Fruit fly (Drosophila melanogaster): ENCODE results near the gene CG6340.

The CG6340 gene

DNA sequence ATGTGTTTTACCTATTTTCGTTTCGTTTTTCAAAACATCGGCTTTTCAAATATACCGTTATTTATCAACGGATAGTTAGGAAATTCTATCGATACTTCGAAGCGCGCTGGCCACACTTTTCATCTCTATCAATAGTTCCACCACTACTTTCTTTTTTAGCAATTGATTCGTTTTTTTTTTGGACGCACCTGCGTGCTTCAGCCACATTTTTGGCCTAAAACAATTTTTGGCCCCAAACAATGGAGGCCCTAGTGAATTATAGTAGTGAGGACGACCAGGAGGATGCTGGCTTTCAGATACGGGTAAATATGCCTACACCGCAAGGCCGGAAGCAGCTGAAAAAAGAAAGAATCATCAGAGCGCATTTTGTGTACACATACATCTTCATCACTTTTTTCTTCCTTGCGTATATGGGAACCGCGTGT lies at the start of gene CG6340:
TSS of gene CG6340 (plus strand) at position 139 of the 425 bp plus-strand sequence.
- no peak for TF ChIP-seq CG8478 (optimal IDR thresholded peaks at IDR 0.05)
- TF ChIP-seq pan (optimal IDR thresholded peaks at IDR 0.05): no peak
- no peak for TF ChIP-seq Dll (optimal IDR thresholded peaks at IDR 0.05)
- no peak for TF ChIP-seq usp (GFP tag; optimal IDR thresholded peaks at IDR 0.05)

dm6 chrX:15441245-15441644 lies 40.9 kb upstream of the CG6340 start, which contains the start of gene Cngl:
Cngl (minus strand) TSS chrX:15441252.
- TF ChIP-seq pan (optimal IDR thresholded peaks at IDR 0.05): no peak
- TF ChIP-seq Dll (optimal IDR thresholded peaks at IDR 0.05): no peak
- no peak for TF ChIP-seq EcR (GFP tag; optimal IDR thresholded peaks at IDR 0.05)
- no peak for TF ChIP-seq CG8478 (optimal IDR thresholded peaks at IDR 0.05)
- TF ChIP-seq psq (optimal IDR thresholded peaks at IDR 0.05): no peak
- TF ChIP-seq usp (GFP tag; optimal IDR thresholded peaks at IDR 0.05): no peak

DNA sequence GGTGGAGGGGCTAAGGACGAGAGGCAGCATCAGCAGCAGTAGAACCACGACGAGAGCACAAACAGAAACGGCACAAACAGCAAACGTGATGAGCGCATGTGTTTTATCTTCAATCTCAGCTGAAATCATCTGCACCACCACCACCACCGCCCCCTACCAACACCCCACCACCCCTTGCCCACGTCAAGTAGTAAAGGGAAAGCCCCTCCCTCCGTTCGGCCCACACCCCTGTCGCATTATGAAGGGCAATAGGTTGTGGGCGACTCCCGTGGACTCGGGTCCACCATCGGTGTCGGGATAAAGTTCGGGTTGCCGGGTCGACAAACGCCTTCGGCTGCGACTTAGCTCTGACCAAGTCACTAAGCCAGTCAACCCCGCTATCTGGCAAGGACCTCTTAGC lies 38.7 kb upstream of the CG6340 start:
- TF ChIP-seq pan (optimal IDR thresholded peaks at IDR 0.05) (no peak), EcR (GFP tag; optimal IDR thresholded peaks at IDR 0.05) (no peak), psq (optimal IDR thresholded peaks at IDR 0.05) (no peak), usp (GFP tag; optimal IDR thresholded peaks at IDR 0.05) (no peak), Dll (optimal IDR thresholded peaks at IDR 0.05) (no peak), CG8478 (optimal IDR thresholded peaks at IDR 0.05) (no peak)

DNA sequence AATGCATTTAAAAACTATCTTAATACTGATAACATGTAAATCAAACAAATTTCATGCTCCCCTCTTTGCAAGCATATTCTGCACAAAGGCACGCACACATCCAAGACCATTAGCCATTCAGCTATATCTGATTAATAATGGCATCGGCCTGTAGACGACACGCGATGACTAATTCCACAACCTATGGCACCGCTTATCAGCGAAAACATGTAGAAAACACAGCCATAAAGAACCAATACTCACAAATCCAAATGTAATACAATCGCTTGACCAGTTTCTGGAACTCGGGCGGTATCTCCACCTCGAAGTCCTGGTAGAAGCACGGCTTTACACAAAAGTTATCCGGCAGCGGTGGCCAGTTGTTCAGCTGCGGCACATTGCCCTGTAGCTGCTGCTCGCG lies 34.0 kb upstream of the CG6340 start:
- no peak for TF ChIP-seq usp (GFP tag; optimal IDR thresholded peaks at IDR 0.05)
- TF ChIP-seq EcR (GFP tag; optimal IDR thresholded peaks at IDR 0.05): no peak
- TF ChIP-seq Dll (optimal IDR thresholded peaks at IDR 0.05): no peak
- TF ChIP-seq psq (optimal IDR thresholded peaks at IDR 0.05): no peak
- TF ChIP-seq CG8478 (optimal IDR thresholded peaks at IDR 0.05): no peak
- no peak for TF ChIP-seq pan (optimal IDR thresholded peaks at IDR 0.05)

dm6 chrX:15448809-15449208 lies 33.4 kb upstream of the CG6340 start:
- TF ChIP-seq Dll (optimal IDR thresholded peaks at IDR 0.05): no peak
- TF ChIP-seq psq (optimal IDR thresholded peaks at IDR 0.05): no peak

DNA sequence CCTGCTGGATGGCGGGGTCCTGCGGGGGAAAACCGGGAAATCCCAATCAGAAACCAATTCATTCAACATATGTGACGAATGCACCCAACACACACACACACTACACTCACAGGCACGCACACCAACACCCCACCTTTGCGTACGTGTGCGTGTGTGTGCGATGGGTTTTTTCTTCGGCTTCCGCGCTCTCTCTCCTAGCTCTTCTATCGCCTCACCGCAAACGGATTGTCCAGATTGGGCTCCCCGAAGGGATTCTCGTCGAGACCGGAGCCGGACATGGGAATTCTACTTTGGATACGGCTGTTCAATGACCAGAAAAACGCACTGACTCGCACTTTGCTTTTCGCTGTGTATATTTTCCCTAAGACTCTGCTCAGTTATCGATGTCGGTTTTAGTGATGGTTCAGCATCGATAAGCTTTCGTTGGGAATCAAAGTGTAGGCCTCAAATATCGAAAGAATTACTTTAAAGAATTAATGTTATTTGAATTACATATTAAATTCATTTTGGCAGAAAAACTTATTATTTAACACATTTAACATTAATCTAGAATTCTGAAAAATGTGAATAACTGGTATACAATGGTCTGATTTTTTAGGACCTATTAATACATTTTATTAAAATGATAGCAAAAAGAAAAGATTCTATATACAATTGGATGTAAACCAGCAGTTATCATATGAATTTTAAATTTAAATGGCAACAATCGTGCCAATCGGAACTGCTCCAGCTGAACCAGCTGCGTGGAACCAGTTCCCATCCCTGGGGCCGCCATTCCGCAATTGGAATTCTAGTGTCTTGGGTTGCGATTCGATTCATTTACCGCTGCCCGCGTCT lies 32.5 kb upstream of the CG6340 start, which contains the start of the genes Scamp and Ahcy:
TSS of gene Scamp (minus strand) at position 394 of the 837 bp plus-strand sequence.
TSS of gene Ahcy (plus strand) at position 772 of the 837 bp plus-strand sequence.
- no peak for TF ChIP-seq usp (GFP tag; optimal IDR thresholded peaks at IDR 0.05)

DNA sequence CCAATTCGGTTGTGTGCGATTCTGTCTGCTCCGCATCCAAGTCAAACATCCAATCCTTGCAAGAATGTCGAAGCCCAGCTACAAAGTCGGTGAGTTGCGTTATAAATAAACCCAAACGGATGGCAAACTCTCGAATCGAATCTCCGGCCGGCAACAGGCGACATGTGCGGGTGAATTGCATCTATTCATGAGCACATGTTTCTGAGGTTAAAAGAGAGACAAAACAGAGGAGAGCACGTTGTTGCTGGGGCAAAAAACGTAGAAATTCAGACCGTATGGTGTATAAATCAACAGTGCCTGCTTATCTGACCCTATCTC lies 31.9 kb upstream of the CG6340 start:
- TF ChIP-seq EcR (GFP tag; optimal IDR thresholded peaks at IDR 0.05) (no peak), usp (GFP tag; optimal IDR thresholded peaks at IDR 0.05) (no peak), pan (optimal IDR thresholded peaks at IDR 0.05) (no peak), psq (optimal IDR thresholded peaks at IDR 0.05) (no peak), CG8478 (optimal IDR thresholded peaks at IDR 0.05) (no peak), Dll (optimal IDR thresholded peaks at IDR 0.05) (no peak)

DNA sequence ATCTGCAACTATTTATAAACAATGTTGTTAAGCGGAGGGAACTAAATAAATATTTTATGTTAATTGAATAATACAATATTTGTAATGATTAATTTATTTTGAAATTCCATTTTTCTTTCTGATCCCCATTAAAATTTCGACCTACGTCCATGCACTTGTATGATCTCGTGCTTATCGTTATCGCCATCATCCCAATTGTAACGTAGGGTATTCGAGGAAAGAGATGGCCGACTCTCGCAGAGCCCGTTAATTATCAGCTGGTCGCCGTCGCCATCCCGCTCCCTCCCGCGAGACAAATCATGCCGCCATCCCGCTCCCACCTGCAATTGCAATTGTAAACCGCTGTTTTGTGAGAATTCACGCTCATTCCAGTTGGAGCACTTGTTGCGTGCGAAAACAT lies 29.1 kb upstream of the CG6340 start, which contains the start of gene CG11655:
TSS of gene CG11655 (plus strand) at position 351 of the 400 bp plus-strand sequence.
- no peak for TF ChIP-seq usp (GFP tag; optimal IDR thresholded peaks at IDR 0.05)
- no peak for TF ChIP-seq CG8478 (optimal IDR thresholded peaks at IDR 0.05)
- no peak for TF ChIP-seq pan (optimal IDR thresholded peaks at IDR 0.05)
- TF ChIP-seq Dll (optimal IDR thresholded peaks at IDR 0.05): no peak
- no peak for TF ChIP-seq psq (optimal IDR thresholded peaks at IDR 0.05)
- no peak for TF ChIP-seq EcR (GFP tag; optimal IDR thresholded peaks at IDR 0.05)

- TF ChIP-seq pan (optimal IDR thresholded peaks at IDR 0.05): no peak
- no peak for TF ChIP-seq psq (optimal IDR thresholded peaks at IDR 0.05)
- TF ChIP-seq Dll (optimal IDR thresholded peaks at IDR 0.05): no peak
- TF ChIP-seq usp (GFP tag; optimal IDR thresholded peaks at IDR 0.05): no peak
- no peak for TF ChIP-seq EcR (GFP tag; optimal IDR thresholded peaks at IDR 0.05)
- TF ChIP-seq CG8478 (optimal IDR thresholded peaks at IDR 0.05): no peak
Measured at dm6 chrX:15462436-15462857, 19.7 kb upstream of the CG6340 start, which contains the start of the genes shtd, CG6294 and CG6299. shtd (minus strand) TSS chrX:15462441. CG6294 (plus strand) TSS chrX:15462722. CG6299 (plus strand) TSS chrX:15462722.

DNA sequence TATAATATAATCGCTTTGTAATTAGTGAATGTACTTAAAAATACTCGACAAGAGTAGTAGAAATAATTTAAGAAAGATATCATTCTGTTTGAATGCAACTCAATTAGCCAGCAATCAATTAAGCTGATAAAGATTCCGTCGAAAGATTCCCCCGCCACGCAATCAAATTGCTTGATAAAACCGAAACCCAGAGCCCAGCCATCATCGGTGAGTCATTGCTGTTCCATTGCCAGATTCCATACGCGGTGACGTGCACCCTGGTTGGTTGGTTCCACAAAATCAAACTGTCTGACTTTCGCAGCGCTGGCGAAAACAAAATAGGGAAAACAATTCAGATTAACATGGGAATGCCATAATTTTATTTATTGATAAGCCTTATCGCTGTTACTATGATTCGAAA lies 17.6 kb upstream of the CG6340 start:
- no peak for TF ChIP-seq CG8478 (optimal IDR thresholded peaks at IDR 0.05)
- TF ChIP-seq psq (optimal IDR thresholded peaks at IDR 0.05): no peak
- TF ChIP-seq usp (GFP tag; optimal IDR thresholded peaks at IDR 0.05): no peak
- TF ChIP-seq pan (optimal IDR thresholded peaks at IDR 0.05): no peak
- TF ChIP-seq Dll (optimal IDR thresholded peaks at IDR 0.05): no peak
- TF ChIP-seq EcR (GFP tag; optimal IDR thresholded peaks at IDR 0.05): no peak

DNA sequence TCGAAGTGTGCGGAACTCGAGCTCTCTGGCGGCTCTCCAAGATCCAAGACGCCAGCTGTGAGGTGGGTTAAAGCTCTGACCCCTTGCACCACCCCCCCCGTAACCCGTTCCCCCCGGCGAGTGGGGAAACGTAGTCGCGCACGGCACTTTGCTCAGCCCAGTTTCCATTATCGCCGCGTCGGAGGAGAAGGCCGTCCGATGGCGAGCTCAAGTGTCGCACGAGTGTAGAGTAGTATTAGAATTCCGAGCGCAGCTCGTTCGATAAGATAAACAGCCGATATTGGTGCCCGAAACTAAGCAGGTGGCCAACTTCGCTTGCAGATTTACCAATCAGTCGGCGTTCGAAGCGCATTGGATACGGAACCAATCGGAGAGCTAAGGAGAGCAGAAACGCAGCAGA lies 16.8 kb upstream of the CG6340 start:
- TF ChIP-seq pan (optimal IDR thresholded peaks at IDR 0.05) (no peak), Dll (optimal IDR thresholded peaks at IDR 0.05) (no peak), CG8478 (optimal IDR thresholded peaks at IDR 0.05) (no peak), usp (GFP tag; optimal IDR thresholded peaks at IDR 0.05) (no peak), EcR (GFP tag; optimal IDR thresholded peaks at IDR 0.05) (no peak), psq (optimal IDR thresholded peaks at IDR 0.05) (no peak)

DNA sequence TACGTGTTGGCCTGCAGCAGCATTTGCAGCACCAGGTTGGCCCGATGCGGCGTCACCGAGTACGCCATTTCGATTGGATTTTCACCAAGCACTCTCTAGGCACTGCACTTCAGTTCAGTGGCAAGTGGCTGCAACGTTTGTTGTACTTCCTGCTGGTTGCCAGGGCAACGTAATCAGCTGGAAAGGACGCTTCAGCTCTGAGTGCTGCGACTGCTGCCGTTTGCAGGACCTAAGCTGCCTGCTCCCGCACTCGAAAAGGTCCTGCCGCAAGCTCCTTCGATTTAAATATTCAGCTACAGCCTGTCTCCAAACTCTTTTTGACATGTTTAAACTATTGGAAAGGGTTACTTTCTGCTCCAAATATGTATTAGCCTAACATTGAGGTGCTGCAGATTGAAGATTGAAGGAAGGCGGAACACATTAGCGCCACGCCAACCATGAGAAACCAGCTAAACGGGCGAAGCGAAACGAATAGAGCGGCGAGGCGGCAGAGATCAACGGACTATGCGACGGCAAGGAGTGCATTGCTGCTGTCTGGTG lies 14.7 kb upstream of the CG6340 start, which contains the start of the genes CG15642 and CG15641:
TSS of gene CG15642 (minus strand) at position 356 of the 540 bp plus-strand sequence.
TSS of gene CG15641 (plus strand) at position 490 of the 540 bp plus-strand sequence.
- no peak for TF ChIP-seq Dll (optimal IDR thresholded peaks at IDR 0.05)
- TF ChIP-seq usp (GFP tag; optimal IDR thresholded peaks at IDR 0.05): no peak
- no peak for TF ChIP-seq CG8478 (optimal IDR thresholded peaks at IDR 0.05)
- TF ChIP-seq EcR (GFP tag; optimal IDR thresholded peaks at IDR 0.05): no peak

Data from whole organism.